Worm (Caenorhabditis elegans) whole organism, mixed stage, embryonic: Measurements from ENCODE around the gene sft-1.

Experiments used
- M03D4.4 ChIP-seq: sonication (generic microtip); optimal IDR thresholded peaks from 2 replicates; lab custom pipeline; 2017; ENCODE audit warnings: mild to moderate bottlenecking, missing genetic modification characterization, missing compliant biosample characterization
- bed-3 ChIP-seq: fragments of 200-800 bp; sonication (Bioruptor generic); optimal IDR thresholded peaks from 3 replicates; lab custom pipeline; 2018; ENCODE audit warnings: mild to moderate bottlenecking, missing genetic modification characterization, moderate library complexity, missing compliant biosample characterization
- ceh-43 ChIP-seq: fragments of 200-800 bp; sonication (Bioruptor generic); optimal IDR thresholded peaks from 2 replicates; lab custom pipeline; 2018; ENCODE audit warnings: mild to moderate bottlenecking, missing genetic modification characterization, moderate library complexity, missing compliant biosample characterization
- lsy-2 ChIP-seq: fragments of 150-350 bp; optimal IDR thresholded peaks from 2 replicates; lab custom pipeline; 2014; ENCODE audit warnings: missing biosample characterization, missing genetic modification characterization
- nhr-12 ChIP-seq: fragments of 150-350 bp; optimal IDR thresholded peaks from 2 replicates; lab custom pipeline; 2014; ENCODE audit warnings: missing biosample characterization, missing genetic modification characterization
- nhr-237 ChIP-seq: fragments of 150-350 bp; optimal IDR thresholded peaks from 2 replicates; lab custom pipeline; 2014; ENCODE audit warnings: missing biosample characterization, missing genetic modification characterization
- nhr-28 ChIP-seq: fragments of 150-350 bp; optimal IDR thresholded peaks from 2 replicates; lab custom pipeline; 2014; ENCODE audit warnings: missing biosample characterization, missing genetic modification characterization
- nhr-76 ChIP-seq: sonication (generic microtip); optimal IDR thresholded peaks from 2 replicates; lab custom pipeline; 2017; ENCODE audit warnings: missing biosample characterization, missing genetic modification characterization
- pha-4 ChIP-seq: fragments of 150-350 bp; optimal IDR thresholded peaks from 2 replicates; lab custom pipeline; 2018; ENCODE audit warnings: missing biosample characterization, missing genetic modification reagents, missing genetic modification characterization
- sem-2 ChIP-seq: fragments of 200-800 bp; sonication (Bioruptor generic); optimal IDR thresholded peaks from 2 replicates; lab custom pipeline; 2018; ENCODE audit warnings: mild to moderate bottlenecking, missing genetic modification characterization, missing compliant biosample characterization
- ztf-11 ChIP-seq: fragments of 150-350 bp; optimal IDR thresholded peaks from 2 replicates; lab custom pipeline; 2014; ENCODE audit warnings: missing biosample characterization, missing genetic modification characterization

- TF ChIP-seq nhr-237: no peak
- no peak for TF ChIP-seq lsy-2 (tag; lab: Kevin White, UChicago)
- no peak for TF ChIP-seq ztf-11
- no peak for TF ChIP-seq pha-4 (tag; lab: Kevin White, UChicago)
- TF ChIP-seq nhr-76 (tag; lab: Kevin White, UChicago): no peak
- no peak for TF ChIP-seq nhr-28 (tag; lab: Kevin White, UChicago)
- no peak for TF ChIP-seq bed-3 (GFP tag; lab: Kevin White, UChicago)
- no peak for TF ChIP-seq nhr-12 (tag; lab: Kevin White, UChicago)
- TF ChIP-seq ceh-43 (GFP tag; lab: Kevin White, UChicago): no peak
- TF ChIP-seq M03D4.4 (tag; lab: Kevin White, UChicago): no peak
- no peak for TF ChIP-seq sem-2 (GFP tag; lab: Kevin White, UChicago)
Measured at ce11 chrIII:3104536-3104935, 18.1 kb downstream of the sft-1 start.
